Worm (Caenorhabditis elegans) whole organism, late embryonic: Measurements from ENCODE around the gene bed-3.

Experiments used
- C08G9.2 ChIP-seq: sonication (generic microtip); optimal IDR thresholded peaks from 2 replicates; lab custom pipeline; 2016; ENCODE audit warnings: mild to moderate bottlenecking, missing genetic modification characterization, moderate library complexity, missing compliant biosample characterization
- K02D7.2 ChIP-seq: sonication (generic microtip); optimal IDR thresholded peaks from 2 replicates; lab custom pipeline; 2017; ENCODE audit warnings: mild to moderate bottlenecking, missing genetic modification characterization, missing compliant biosample characterization
- K09A11.1 ChIP-seq: sonication (generic microtip); optimal IDR thresholded peaks from 2 replicates; lab custom pipeline; 2017; ENCODE audit warnings: antibody characterized with exemption, mild to moderate bottlenecking, missing genetic modification characterization, missing compliant biosample characterization; ENCODE audit not compliant: insufficient read depth
- T23F11.4 ChIP-seq: fragments of 200-800 bp; sonication (Bioruptor generic); optimal IDR thresholded peaks from 2 replicates; lab custom pipeline; 2018; ENCODE audit warnings: mild to moderate bottlenecking, missing genetic modification characterization, missing compliant biosample characterization
- ama-1 ChIP-seq: fragments of 150-350 bp; optimal IDR thresholded peaks from 2 replicates; lab custom pipeline; 2014
- ceh-14 ChIP-seq: sonication (generic microtip); optimal IDR thresholded peaks from 2 replicates; lab custom pipeline; 2016; ENCODE audit warnings: missing genotype, missing genetic modification characterization, missing compliant biosample characterization
- ceh-18 ChIP-seq: sonication (generic microtip); optimal IDR thresholded peaks from 2 replicates; lab custom pipeline; 2016; ENCODE audit warnings: missing genetic modification characterization, missing compliant biosample characterization
- ceh-2 ChIP-seq: sonication (generic microtip); optimal IDR thresholded peaks from 2 replicates; lab custom pipeline; 2016; ENCODE audit warnings: missing genotype, missing genetic modification characterization, missing compliant biosample characterization
- ceh-22 ChIP-seq: sonication (generic microtip); optimal IDR thresholded peaks from 2 replicates; lab custom pipeline; 2017; ENCODE audit warnings: missing biosample characterization, missing genetic modification characterization
- ceh-30 ChIP-seq: fragments of 150-350 bp; optimal IDR thresholded peaks from 2 replicates; lab custom pipeline; 2014; ENCODE audit warnings: missing biosample characterization, missing genetic modification characterization
- ceh-31 ChIP-seq: sonication (generic microtip); optimal IDR thresholded peaks from 2 replicates; lab custom pipeline; 2016; ENCODE audit warnings: missing genetic modification characterization, missing compliant biosample characterization
- ceh-34 ChIP-seq: sonication (generic microtip); optimal IDR thresholded peaks from 2 replicates; lab custom pipeline; 2016; ENCODE audit warnings: mild to moderate bottlenecking, missing genetic modification characterization, missing compliant biosample characterization
- ceh-45 ChIP-seq: fragments of 200-800 bp; sonication (Bioruptor generic); IDR thresholded peaks from 2 replicates; pipeline ENCODE4 v1.3.6; 2022; ENCODE audit warnings: missing genetic modification reagents, missing genetic modification characterization, missing compliant biosample characterization
- ceh-6 ChIP-seq: fragments of 200-800 bp; sonication (Bioruptor generic); optimal IDR thresholded peaks from 2 replicates; lab custom pipeline; 2018; ENCODE audit warnings: mild to moderate bottlenecking, missing genetic modification characterization, missing compliant biosample characterization
- che-1 ChIP-seq: sonication (generic microtip); optimal IDR thresholded peaks from 2 replicates; lab custom pipeline; 2016; ENCODE audit warnings: mild to moderate bottlenecking, missing genetic modification characterization, missing compliant biosample characterization
- dmd-4 ChIP-seq: sonication (generic microtip); optimal IDR thresholded peaks from 2 replicates; lab custom pipeline; 2016; ENCODE audit warnings: borderline replicate concordance, missing genetic modification characterization, missing compliant biosample characterization
- dve-1 ChIP-seq: sonication (generic microtip); optimal IDR thresholded peaks from 2 replicates; lab custom pipeline; 2017; ENCODE audit warnings: antibody characterized with exemption, mild to moderate bottlenecking, missing genetic modification characterization, missing compliant biosample characterization
- ets-4 ChIP-seq: sonication (generic microtip); optimal IDR thresholded peaks from 2 replicates; lab custom pipeline; 2016; ENCODE audit warnings: missing genetic modification characterization, missing compliant biosample characterization
- eyg-1 ChIP-seq: sonication (generic microtip); optimal IDR thresholded peaks from 2 replicates; lab custom pipeline; 2016; ENCODE audit warnings: missing genotype, missing genetic modification characterization, missing compliant biosample characterization
- fkh-10 ChIP-seq: fragments of 150-350 bp; optimal IDR thresholded peaks from 2 replicates; lab custom pipeline; 2014; ENCODE audit warnings: missing biosample characterization, missing genetic modification reagents, missing genetic modification characterization
- fkh-6 ChIP-seq: sonication (generic microtip); optimal IDR thresholded peaks from 2 replicates; lab custom pipeline; 2016; ENCODE audit warnings: missing genetic modification characterization, missing compliant biosample characterization
- hlh-13 ChIP-seq: fragments of 200-800 bp; sonication (Bioruptor generic); optimal IDR thresholded peaks from 2 replicates; lab custom pipeline; 2018; ENCODE audit warnings: mild to moderate bottlenecking, missing genetic modification characterization, missing compliant biosample characterization
- hlh-30 ChIP-seq: sonication (generic microtip); optimal IDR thresholded peaks from 2 replicates; lab custom pipeline; 2017; ENCODE audit warnings: antibody characterized with exemption, missing genetic modification characterization, missing compliant biosample characterization; ENCODE audit not compliant: insufficient read depth
- hlh-6 ChIP-seq: sonication (generic microtip); optimal IDR thresholded peaks from 2 replicates; lab custom pipeline; 2016; ENCODE audit warnings: missing genotype, missing genetic modification characterization, missing compliant biosample characterization
- hlh-8 ChIP-seq: sonication (generic microtip); optimal IDR thresholded peaks from 2 replicates; lab custom pipeline; 2016; ENCODE audit warnings: missing genotype, missing genetic modification characterization, missing compliant biosample characterization
- lim-6 ChIP-seq: sonication (generic microtip); optimal IDR thresholded peaks from 2 replicates; lab custom pipeline; 2016; ENCODE audit warnings: missing genetic modification characterization, missing compliant biosample characterization
- madf-2 ChIP-seq: sonication (generic microtip); optimal IDR thresholded peaks from 2 replicates; lab custom pipeline; 2017; ENCODE audit warnings: missing genetic modification characterization, missing compliant biosample characterization
- nfya-1 ChIP-seq: sonication (generic microtip); optimal IDR thresholded peaks from 2 replicates; lab custom pipeline; 2017; ENCODE audit warnings: missing genetic modification characterization, mild to moderate bottlenecking, missing compliant biosample characterization, antibody characterized with exemption, moderate library complexity
- nhr-11 ChIP-seq: fragments of 150-350 bp; optimal IDR thresholded peaks from 2 replicates; lab custom pipeline; 2014; ENCODE audit warnings: missing biosample characterization, missing genetic modification characterization
- nhr-232 ChIP-seq: sonication (generic microtip); optimal IDR thresholded peaks from 2 replicates; lab custom pipeline; 2016; ENCODE audit warnings: missing genetic modification characterization, missing compliant biosample characterization
- npax-4 ChIP-seq: sonication (generic microtip); optimal IDR thresholded peaks from 2 replicates; lab custom pipeline; 2016; ENCODE audit warnings: missing genetic modification characterization, missing compliant biosample characterization
- pag-3 ChIP-seq: sonication (generic microtip); optimal IDR thresholded peaks from 2 replicates; lab custom pipeline; 2016; ENCODE audit warnings: missing compliant biosample characterization, missing genetic modification characterization, borderline replicate concordance
- pax-1 ChIP-seq: fragments of 150-350 bp; optimal IDR thresholded peaks from 2 replicates; lab custom pipeline; 2014; ENCODE audit warnings: missing biosample characterization, missing genetic modification characterization
- pha-2 ChIP-seq: sonication (generic microtip); optimal IDR thresholded peaks from 2 replicates; lab custom pipeline; 2017; ENCODE audit warnings: mild to moderate bottlenecking, missing genetic modification characterization, missing compliant biosample characterization
- pha-4 ChIP-seq: fragments of 150-350 bp; optimal IDR thresholded peaks from 2 replicates; lab custom pipeline; 2018; ENCODE audit warnings: missing biosample characterization, missing genetic modification reagents, missing genetic modification characterization
- pqm-1 ChIP-seq: sonication (generic microtip); optimal IDR thresholded peaks from 2 replicates; lab custom pipeline; 2016; ENCODE audit warnings: missing genetic modification characterization, missing compliant biosample characterization
- pros-1 ChIP-seq: fragments of 150-350 bp; optimal IDR thresholded peaks from 2 replicates; lab custom pipeline; 2014; ENCODE audit warnings: missing biosample characterization, missing genetic modification reagents, missing genetic modification characterization
- sox-2 ChIP-seq: fragments of 200-800 bp; sonication (Bioruptor generic); IDR thresholded peaks from 2 replicates; pipeline ENCODE4 v1.3.6; 2022; ENCODE audit warnings: missing genetic modification reagents, missing genetic modification characterization, missing compliant biosample characterization
- syd-9 ChIP-seq: sonication (generic microtip); optimal IDR thresholded peaks from 2 replicates; lab custom pipeline; 2016; ENCODE audit warnings: mild to moderate bottlenecking, missing genetic modification characterization, moderate library complexity, missing compliant biosample characterization
- unc-42 ChIP-seq: sonication (generic microtip); optimal IDR thresholded peaks from 2 replicates; lab custom pipeline; 2016; ENCODE audit warnings: missing genotype, missing genetic modification characterization, missing compliant biosample characterization
- unc-55 ChIP-seq: sonication (generic microtip); optimal IDR thresholded peaks from 2 replicates; lab custom pipeline; 2017; ENCODE audit warnings: missing biosample characterization, missing genetic modification reagents, missing genetic modification characterization
- zip-5 ChIP-seq: sonication (generic microtip); optimal IDR thresholded peaks from 2 replicates; lab custom pipeline; 2016; ENCODE audit warnings: missing genetic modification characterization, missing compliant biosample characterization

bed-3 gene

DNA sequence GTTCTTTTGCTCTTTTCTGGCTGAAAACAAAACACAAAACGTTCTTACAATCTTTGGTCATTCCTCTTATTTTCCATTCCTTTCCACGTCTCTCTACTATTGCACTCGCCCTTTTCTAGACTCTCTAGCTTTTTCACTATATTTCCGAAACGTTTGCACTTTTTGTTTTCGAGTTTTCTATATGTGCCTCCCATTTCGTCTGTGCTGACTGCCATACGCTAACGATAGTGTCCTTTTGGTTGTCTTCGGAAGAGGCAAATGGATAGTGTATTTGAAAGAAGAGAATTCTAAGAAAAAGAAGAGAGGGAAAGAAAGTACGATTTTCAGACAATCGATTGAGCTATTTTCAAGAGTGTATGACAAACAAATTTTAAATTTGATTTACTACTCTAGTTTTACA lies 43.5 kb upstream of the bed-3 start:
- no peak for TF ChIP-seq ama-1 (lab: Kevin White, UChicago)
- no peak for TF ChIP-seq ceh-6
- TF ChIP-seq ceh-22 (tag; lab: Kevin White, UChicago) = no peak
- TF ChIP-seq nhr-11 (tag; lab: Kevin White, UChicago) = no peak
- TF ChIP-seq fkh-10 (GFP tag; lab: Kevin White, UChicago) = no peak
- no peak for TF ChIP-seq nhr-232 (tag; lab: Kevin White, UChicago)
- TF ChIP-seq lim-6 (tag; lab: Kevin White, UChicago) = no peak
- TF ChIP-seq pros-1 = no peak
- TF ChIP-seq ceh-2 (tag; lab: Kevin White, UChicago) = no peak
- no peak for TF ChIP-seq zip-5
- no peak for TF ChIP-seq ceh-34 (tag; lab: Kevin White, UChicago)
- TF ChIP-seq unc-55 (GFP tag; lab: Kevin White, UChicago) = no peak
- TF ChIP-seq unc-42 = no peak
- TF ChIP-seq madf-2 (tag; lab: Kevin White, UChicago) = no peak
- TF ChIP-seq dmd-4 (tag; lab: Kevin White, UChicago) = no peak
- no peak for TF ChIP-seq fkh-6
- TF ChIP-seq pha-2 (tag; lab: Kevin White, UChicago) = no peak
- no peak for TF ChIP-seq hlh-13
- TF ChIP-seq syd-9 = no peak

DNA sequence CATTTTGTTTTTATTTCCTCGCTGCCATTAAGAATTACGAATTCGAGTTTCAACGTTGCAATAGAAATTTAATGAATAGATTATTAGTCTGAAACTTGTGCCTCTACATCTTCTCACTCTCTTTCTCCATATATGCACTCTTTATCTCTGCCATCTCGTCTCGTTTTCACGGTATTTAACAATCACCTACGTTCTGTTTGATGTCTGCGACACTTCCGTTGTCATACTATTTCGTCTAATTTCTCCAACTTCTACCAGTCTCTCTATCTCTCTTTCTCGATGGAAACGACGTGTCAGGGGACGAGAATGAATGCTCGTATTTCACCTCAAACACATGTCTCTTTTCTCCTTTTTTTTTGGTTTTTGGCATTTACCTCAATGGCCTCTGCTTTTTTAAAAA lies 42.5 kb upstream of the bed-3 start:
- TF ChIP-seq C08G9.2 (tag; lab: Kevin White, UChicago) (no peak), lim-6 (tag; lab: Kevin White, UChicago) (no peak), unc-42 (no peak), ceh-31 (tag; lab: Kevin White, UChicago) (peak; percentile 34), unc-55 (GFP tag; lab: Kevin White, UChicago) (peak; percentile 9), T23F11.4 (GFP tag; lab: Kevin White, UChicago) (no peak), hlh-30 (tag; lab: Kevin White, UChicago) (peak; percentile 31), ceh-18 (tag; lab: Kevin White, UChicago) (peak; percentile 11), nfya-1 (tag; lab: Kevin White, UChicago) (peak; percentile 28), dve-1 (no peak), ceh-34 (tag; lab: Kevin White, UChicago) (peak; percentile 79)

DNA sequence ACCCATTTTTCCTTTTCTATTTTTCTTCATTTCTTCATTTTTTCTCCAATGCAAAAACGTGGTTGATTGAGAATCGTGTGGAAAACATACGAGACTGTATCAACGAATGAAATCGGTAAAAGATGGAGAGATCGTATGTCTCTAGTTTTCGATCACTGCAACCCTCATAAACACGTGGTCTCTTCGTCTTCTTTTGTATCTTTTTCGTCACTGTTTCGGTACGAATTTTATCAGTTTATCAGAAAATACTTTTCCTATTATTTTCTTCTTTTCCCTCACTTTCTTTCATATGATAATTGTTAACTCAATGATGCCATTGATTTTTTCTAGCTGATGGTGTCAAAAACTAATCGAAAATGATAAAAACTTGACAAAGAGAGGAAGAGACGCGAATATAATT lies 40.7 kb upstream of the bed-3 start:
- TF ChIP-seq eyg-1 (no peak), ceh-18 (tag; lab: Kevin White, UChicago) (no peak), syd-9 (no peak), K09A11.1 (tag; lab: Kevin White, UChicago) (no peak), ceh-30 (tag; lab: Kevin White, UChicago) (no peak), pax-1 (tag; lab: Kevin White, UChicago) (no peak), ets-4 (tag; lab: Kevin White, UChicago) (no peak), pag-3 (tag; lab: Kevin White, UChicago) (no peak), ceh-6 (no peak), che-1 (tag; lab: Kevin White, UChicago) (no peak), ceh-45 (no peak), pqm-1 (tag; lab: Kevin White, UChicago) (no peak), dmd-4 (tag; lab: Kevin White, UChicago) (no peak), nhr-232 (tag; lab: Kevin White, UChicago) (no peak), sox-2 (GFP tag; lab: Robert Waterston, UW) (no peak)

DNA sequence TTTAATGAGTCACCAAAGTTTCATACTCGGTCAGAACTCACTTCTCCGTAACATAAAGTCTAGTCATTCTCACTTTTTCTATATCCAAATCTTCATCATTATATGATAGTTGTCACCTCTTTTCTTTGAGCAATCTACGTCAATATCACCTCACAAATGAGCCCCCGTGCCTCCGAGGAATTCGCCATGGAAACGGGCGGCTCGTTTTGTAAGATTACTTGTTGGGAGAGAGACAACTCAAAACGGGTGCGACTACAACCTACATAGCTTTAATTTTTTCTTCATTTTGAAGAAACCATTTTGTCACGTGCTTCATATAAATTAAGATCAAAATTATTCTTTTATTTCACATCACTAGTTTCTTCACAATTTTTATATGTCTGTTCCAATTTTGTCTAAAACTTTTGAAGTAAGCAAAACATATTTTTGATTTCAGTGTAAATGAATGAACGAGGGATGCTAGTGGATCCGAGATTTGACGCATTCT lies 37.4 kb upstream of the bed-3 start, which contains the start of gene nhr-4:
Gene nhr-4, plus strand, starts transcription at position 437 of the 487 bp plus-strand sequence.
- TF ChIP-seq fkh-10 (GFP tag; lab: Kevin White, UChicago) = no peak
- TF ChIP-seq hlh-6 (tag; lab: Kevin White, UChicago) = no peak
- TF ChIP-seq pag-3 (tag; lab: Kevin White, UChicago) = no peak
- no peak for TF ChIP-seq hlh-8 (tag; lab: Kevin White, UChicago)
- no peak for TF ChIP-seq dve-1
- no peak for TF ChIP-seq ceh-14 (tag; lab: Kevin White, UChicago)
- no peak for TF ChIP-seq pqm-1 (tag; lab: Kevin White, UChicago)
- no peak for TF ChIP-seq pax-1 (tag; lab: Kevin White, UChicago)
- TF ChIP-seq lim-6 (tag; lab: Kevin White, UChicago) = no peak
- no peak for TF ChIP-seq ceh-2 (tag; lab: Kevin White, UChicago)
- no peak for TF ChIP-seq nhr-232 (tag; lab: Kevin White, UChicago)
- no peak for TF ChIP-seq syd-9
- TF ChIP-seq npax-4 = no peak
- no peak for TF ChIP-seq pha-4
- no peak for TF ChIP-seq ceh-18 (tag; lab: Kevin White, UChicago)
- no peak for TF ChIP-seq dmd-4 (tag; lab: Kevin White, UChicago)
- TF ChIP-seq K02D7.2 = no peak
